Fruit fly (Drosophila melanogaster): ENCODE data around the gene yip2.

The yip2 gene

DNA sequence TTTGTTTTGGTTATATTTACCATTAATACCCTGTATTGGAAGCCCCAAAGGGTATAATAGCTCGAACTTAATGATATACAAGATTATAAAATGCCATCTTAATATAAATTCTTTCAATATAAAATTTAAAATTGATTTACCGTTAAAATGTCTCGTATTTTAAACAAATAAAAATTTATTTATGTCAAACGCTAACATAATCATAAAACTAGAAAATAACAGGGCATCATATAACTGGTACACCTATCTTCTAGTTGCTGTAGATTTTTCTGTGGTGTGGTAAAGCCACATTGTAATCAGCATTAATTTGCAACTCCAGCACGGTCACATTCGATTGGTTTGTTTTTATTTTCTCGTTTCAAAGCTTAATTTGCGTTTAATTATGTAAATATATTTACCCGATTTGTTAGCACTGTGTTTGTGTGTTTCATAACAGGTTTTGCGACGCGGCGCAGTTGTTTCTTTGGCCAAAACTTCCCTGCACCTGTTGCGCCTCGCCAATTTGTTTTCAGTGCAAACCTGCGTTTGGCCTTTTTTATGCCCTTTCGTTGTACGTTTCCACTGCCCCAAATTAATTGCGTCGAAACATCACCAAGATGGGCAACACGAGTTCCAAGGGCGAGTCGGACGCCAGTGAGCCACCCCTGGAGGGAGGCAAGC, 42.1 kb downstream of the yip2 start, which contains the start of the genes CG4658 and CG5846 (continued):
- TF ChIP-seq CG12659 (GFP tag; optimal IDR thresholded peaks at IDR 0.05) (peak; percentile 94), CG6791 (GFP tag; IDR thresholded peaks at IDR 0.05; ENCODE audit: partially characterized antibody) (no peak), CG17568 (GFP tag; optimal IDR thresholded peaks at IDR 0.05) (no peak), CG2199 (GFP tag; IDR thresholded peaks at IDR 0.05) (peak; percentile 77; the same call in 2 of the 3 replicates), CG17328 (GFP tag; IDR thresholded peaks at IDR 0.05) (peak; percentile 94), Mes4 (GFP tag; optimal IDR thresholded peaks at IDR 0.05) (peak; percentile 80), CG6175 (GFP tag; IDR thresholded peaks at IDR 0.05) (peak; percentile 63; the same call in 2 of the 3 replicates), slou (GFP tag; optimal IDR thresholded peaks at IDR 0.05) (peak; percentile 88), CG17361 (GFP tag; IDR thresholded peaks at IDR 0.05) (peak; percentile 96), CG31365 (tag; optimal IDR thresholded peaks at IDR 0.05) (no peak), Vsx1 (GFP tag; optimal IDR thresholded peaks at IDR 0.05) (peak; percentile 83), Lhr (GFP tag; optimal IDR thresholded peaks at IDR 0.05) (peak; percentile 80), CkIIα-i1 (GFP tag; IDR thresholded peaks at IDR 0.05) (no peak; the same call in 1 of the 2 replicates), tna (GFP tag; IDR thresholded peaks at IDR 0.05; ENCODE audit: partially characterized antibody) (no peak), CG2120 (GFP tag; optimal IDR thresholded peaks at IDR 0.05) (peak; percentile 95), CG9876 (GFP tag; optimal IDR thresholded peaks at IDR 0.05) (peak; percentile 50), CG6813 (GFP tag; optimal IDR thresholded peaks at IDR 0.05) (peak; percentile 79), trem (tag; optimal IDR thresholded peaks at IDR 0.05) (peak; percentile 95), Nf-YA (GFP tag; IDR thresholded peaks at IDR 0.05) (peak; percentile 88), CG6272 (GFP tag; IDR thresholded peaks at IDR 0.05) (peak; percentile 93), ken (GFP tag; IDR thresholded peaks at IDR 0.05) (peak; percentile 83), CG6254 (GFP tag; optimal IDR thresholded peaks at IDR 0.05) (peak; percentile 81), PHDP (tag; optimal IDR thresholded peaks at IDR 0.05) (peak; percentile 97), Sin3A (optimal IDR thresholded peaks at IDR 0.05) (peak; percentile 18), scrt (GFP tag; optimal IDR thresholded peaks at IDR 0.05) (peak; percentile 91), da (GFP tag; optimal IDR thresholded peaks at IDR 0.05) (peak; percentile 82), H15 (GFP tag; IDR thresholded peaks at IDR 0.05) (peak; percentile 94), CG10321 (GFP tag; IDR thresholded peaks at IDR 0.05) (peak; percentile 62; the same call in 1 of the 2 replicates), zen2 (GFP tag; IDR thresholded peaks at IDR 0.05; ENCODE audit: partially characterized antibody) (no peak), danr (GFP tag; IDR thresholded peaks at IDR 0.05) (peak; percentile 90), ase (GFP tag; IDR thresholded peaks at IDR 0.05) (peak; percentile 92), CG8089 (GFP tag; optimal IDR thresholded peaks at IDR 0.05) (peak; percentile 72), CG18764 (GFP tag; optimal IDR thresholded peaks at IDR 0.05) (peak; percentile 93), CG2889 (GFP tag; IDR thresholded peaks at IDR 0.05) (peak; percentile 89), CG33213 (GFP tag; optimal IDR thresholded peaks at IDR 0.05) (peak; percentile 42), Kr (GFP tag; optimal IDR thresholded peaks at IDR 0.05) (no peak), CG18262 (tag; optimal IDR thresholded peaks at IDR 0.05) (peak; percentile 97), slbo (GFP tag; IDR thresholded peaks at IDR 0.05) (peak; percentile 95), Rx (GFP tag; IDR thresholded peaks at IDR 0.05) (peak; percentile 82), Pdp1 (GFP tag; optimal IDR thresholded peaks at IDR 0.05) (peak; percentile 85 to 87), CG8944 (GFP tag; optimal IDR thresholded peaks at IDR 0.05) (peak; percentile 80), CG1647 (GFP tag; optimal IDR thresholded peaks at IDR 0.05) (peak; percentile 71), CG8924 (tag; optimal IDR thresholded peaks at IDR 0.05) (peak; percentile 96), CG10267 (tag; optimal IDR thresholded peaks at IDR 0.05) (peak; percentile 93), D19B (GFP tag; optimal IDR thresholded peaks at IDR 0.05) (peak; percentile 100), ATbp (GFP tag; optimal IDR thresholded peaks at IDR 0.05) (peak; percentile 84), CG9932 (GFP tag; IDR thresholded peaks at IDR 0.05) (peak; percentile 90), CG14667 (GFP tag; IDR thresholded peaks at IDR 0.05) (peak; percentile 94), HHEX (GFP tag; optimal IDR thresholded peaks at IDR 0.05) (peak; percentile 81), HLH54F (GFP tag; optimal IDR thresholded peaks at IDR 0.05) (peak; percentile 75)

Measured in whole organism, embryonic.